Worm (Caenorhabditis elegans): Measurements from ENCODE around the gene K10D11.5.

ce11 chrIV:13028746-13029673 is 37.4 kb upstream of the K10D11.5 start:
- TF ChIP-seq W03F9.2 (tag; optimal IDR thresholded peaks at IDR 0.05), result no peak
- TF ChIP-seq him-1 (tag; optimal IDR thresholded peaks at IDR 0.05), result no peak

All from whole organism, L4/young adult.